Worm (Caenorhabditis elegans): ENCODE data around the gene F55B12.10.

DNA sequence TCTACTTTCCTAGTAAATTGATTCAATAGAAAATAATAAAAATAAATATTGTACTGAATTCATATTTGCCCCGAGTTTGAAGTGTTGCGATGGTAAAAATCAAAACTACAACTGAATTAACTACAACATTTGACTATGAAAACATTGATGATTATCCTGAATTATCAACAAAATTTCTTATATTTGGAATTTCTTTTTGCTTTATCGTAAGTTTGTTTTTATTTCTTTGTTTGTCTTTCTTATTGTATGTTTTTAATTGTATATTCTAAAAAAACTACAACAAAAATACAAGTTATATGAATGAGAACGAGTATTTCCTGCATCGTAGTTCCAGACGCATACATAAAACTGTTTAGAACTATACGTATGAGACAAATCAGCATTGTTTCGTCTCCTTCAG, 2.4 kb upstream of the F55B12.10 start, which contains the start of gene srx-128:
- no peak for TF ChIP-seq W03F9.2 (tag; optimal IDR thresholded peaks at IDR 0.05)
- no peak for TF ChIP-seq him-1 (tag; optimal IDR thresholded peaks at IDR 0.05)
- TF ChIP-seq dao-5 (tag; optimal IDR thresholded peaks at IDR 0.05) = no peak
